Worm (Caenorhabditis elegans) whole organism, L1 larva: ENCODE results near the gene popl-1.

Experiments used
- C34B4.2 ChIP-seq: sonication (generic microtip); optimal IDR thresholded peaks from 2 replicates; lab custom pipeline; 2017; ENCODE audit warnings: mild to moderate bottlenecking, missing genetic modification characterization, missing compliant biosample characterization
- F16B12.6 ChIP-seq: fragments of 150-350 bp; optimal IDR thresholded peaks from 2 replicates; lab custom pipeline; 2014; ENCODE audit warnings: missing biosample characterization, missing genetic modification characterization
- aly-2 ChIP-seq: fragments of 150-350 bp; optimal IDR thresholded peaks from 2 replicates; lab custom pipeline; 2014; ENCODE audit warnings: missing biosample characterization, missing genetic modification characterization
- ama-1 ChIP-seq: fragments of 150-350 bp; optimal IDR thresholded peaks from 2 replicates; lab custom pipeline; 2014
- ceh-82 ChIP-seq, 3 experiments: fragments of 150-350 bp in 1 of 3; sonication (generic microtip) in 2 of 3; optimal IDR thresholded peaks; 2 replicates each; lab custom pipeline; 2014 to 2017; ENCODE audit warnings: missing biosample characterization in 3 of 3, missing genetic modification characterization in 3 of 3
- ceh-88 ChIP-seq: fragments of 200-800 bp; sonication (Bioruptor generic); IDR thresholded peaks from 2 replicates; pipeline ENCODE4 v1.3.6; 2022; ENCODE audit warnings: missing genetic modification characterization, missing compliant biosample characterization
- ces-1 ChIP-seq: fragments of 150-350 bp; optimal IDR thresholded peaks from 2 replicates; lab custom pipeline; 2014; ENCODE audit warnings: missing biosample characterization, missing genetic modification reagents, missing genetic modification characterization
- dpl-1 ChIP-seq, 3 experiments: fragments of 150-350 bp in 2 of 3; sonication (generic microtip) in 1 of 3; optimal IDR thresholded peaks; 2 replicates each; lab custom pipeline; 2014 to 2017; ENCODE audit warnings: missing biosample characterization in 3 of 3, missing genetic modification characterization in 3 of 3, missing genetic modification reagents in 3 of 3
- dsc-1 ChIP-seq: sonication (generic microtip); optimal IDR thresholded peaks from 2 replicates; lab custom pipeline; 2016; ENCODE audit warnings: mild to moderate bottlenecking, missing genetic modification characterization, missing compliant biosample characterization
- efl-1 ChIP-seq, 4 experiments: fragments of 150-350 bp; optimal IDR thresholded peaks in 3 of 4; peaks in 1 of 4; 1 replicate in 1 of 4; 2 replicates in 3 of 4; lab custom pipeline; 2014; ENCODE audit warnings: missing biosample characterization in 2 of 4, missing genetic modification characterization in 2 of 4, missing genetic modification reagents in 2 of 4
- egl-13 ChIP-seq: sonication (generic microtip); optimal IDR thresholded peaks from 2 replicates; lab custom pipeline; 2016; ENCODE audit warnings: missing genotype, missing genetic modification reagents, missing genetic modification characterization, missing compliant biosample characterization
- egl-27 ChIP-seq, 2 experiments: fragments of 150-350 bp in 1 of 2; sonication (generic microtip); optimal IDR thresholded peaks; 3 replicates each; lab custom pipeline; 2017 to 2018; ENCODE audit warnings: missing biosample characterization in 2 of 2, missing genetic modification characterization in 2 of 2, missing genetic modification reagents in 2 of 2
- elt-3 ChIP-seq, 6 experiments: fragments of 150-350 bp in 1 of 6; sonication (generic microtip); optimal IDR thresholded peaks; 2 replicates each; lab custom pipeline; 2017 to 2018; ENCODE audit warnings: missing biosample characterization in 6 of 6, missing genetic modification characterization in 6 of 6, inconsistent platforms in 1 of 6
- fkh-4 ChIP-seq: sonication (generic microtip); optimal IDR thresholded peaks from 2 replicates; lab custom pipeline; 2016; ENCODE audit warnings: missing compliant biosample characterization, missing genetic modification characterization, borderline replicate concordance
- hlh-17 ChIP-seq: fragments of 200-800 bp; sonication (Bioruptor generic); optimal IDR thresholded peaks from 2 replicates; lab custom pipeline; 2018; ENCODE audit warnings: missing genetic modification characterization, mild to moderate bottlenecking, missing compliant biosample characterization, moderate library complexity, borderline replicate concordance
- lin-13 ChIP-seq: fragments of 150-350 bp; optimal IDR thresholded peaks from 2 replicates; lab custom pipeline; 2014; ENCODE audit warnings: missing biosample characterization, missing genetic modification reagents, missing genetic modification characterization
- lin-14 ChIP-seq: fragments of 200-800 bp; sonication (Bioruptor generic); optimal IDR thresholded peaks from 2 replicates; lab custom pipeline; 2018; ENCODE audit warnings: mild to moderate bottlenecking, missing genetic modification characterization, moderate library complexity, missing compliant biosample characterization
- lin-35 ChIP-seq, 2 experiments: fragments of 150-350 bp; optimal IDR thresholded peaks; 2 replicates each; lab custom pipeline; 2014; ENCODE audit warnings: missing biosample characterization in 2 of 2, missing genetic modification characterization in 2 of 2, missing genetic modification reagents in 2 of 2
- lin-39 ChIP-seq: fragments of 150-350 bp; optimal IDR thresholded peaks from 2 replicates; lab custom pipeline; 2014; ENCODE audit warnings: missing biosample characterization, missing genetic modification reagents, missing genetic modification characterization
- lir-3 ChIP-seq: sonication (generic microtip); optimal IDR thresholded peaks from 2 replicates; lab custom pipeline; 2016; ENCODE audit warnings: mild to moderate bottlenecking, missing genetic modification characterization, moderate library complexity, missing compliant biosample characterization; ENCODE audit not compliant: poor library complexity
- lsy-2 ChIP-seq, 2 experiments: fragments of 150-350 bp; optimal IDR thresholded peaks; 2 replicates each; lab custom pipeline; 2014; ENCODE audit warnings: missing biosample characterization in 2 of 2, missing genetic modification characterization in 2 of 2
- mab-9 ChIP-seq: fragments of 200-800 bp; sonication (Bioruptor generic); IDR thresholded peaks from 2 replicates; pipeline ENCODE4 v1.3.6; 2022; ENCODE audit warnings: missing genetic modification reagents, missing genetic modification characterization, missing compliant biosample characterization
- mef-2 ChIP-seq: fragments of 150-350 bp; optimal IDR thresholded peaks from 2 replicates; lab custom pipeline; 2014; ENCODE audit warnings: missing biosample characterization, missing genetic modification characterization
- mep-1 ChIP-seq: fragments of 150-350 bp; optimal IDR thresholded peaks from 2 replicates; lab custom pipeline; 2014; ENCODE audit warnings: missing biosample characterization, missing genetic modification characterization
- nhr-11 ChIP-seq: fragments of 150-350 bp; optimal IDR thresholded peaks from 2 replicates; lab custom pipeline; 2014; ENCODE audit warnings: missing biosample characterization, missing genetic modification characterization
- nhr-19 ChIP-seq: fragments of 200-800 bp; sonication (Bioruptor generic); conservative IDR thresholded peaks from 2 replicates; pipeline ENCODE4 v1.3.6; 2022; ENCODE audit warnings: missing genetic modification characterization, missing compliant biosample characterization
- nhr-20 ChIP-seq: sonication (generic microtip); optimal IDR thresholded peaks from 2 replicates; lab custom pipeline; 2016; ENCODE audit warnings: mild to moderate bottlenecking, missing genetic modification characterization, missing compliant biosample characterization
- nhr-47 ChIP-seq: sonication (generic microtip); optimal IDR thresholded peaks from 2 replicates; lab custom pipeline; 2016; ENCODE audit warnings: mild to moderate bottlenecking, missing genetic modification characterization, moderate library complexity, missing compliant biosample characterization
- nhr-71 ChIP-seq: sonication (generic microtip); optimal IDR thresholded peaks from 2 replicates; lab custom pipeline; 2016; ENCODE audit warnings: mild to moderate bottlenecking, missing genetic modification characterization, moderate library complexity, missing compliant biosample characterization
- nhr-85 ChIP-seq: sonication (generic microtip); peaks from one replicate; lab custom pipeline; 2016; ENCODE audit warnings: missing genetic modification characterization, inconsistent platforms, missing compliant biosample characterization
- snu-23 ChIP-seq: sonication (generic microtip); optimal IDR thresholded peaks from 2 replicates; lab custom pipeline; 2016; ENCODE audit warnings: missing genetic modification characterization, missing compliant biosample characterization
- tbx-2 ChIP-seq: sonication (generic microtip); optimal IDR thresholded peaks from 2 replicates; lab custom pipeline; 2016; ENCODE audit warnings: missing genetic modification characterization, missing compliant biosample characterization
- unc-98 ChIP-seq: fragments of 200-800 bp; sonication (Bioruptor generic); IDR thresholded peaks from 2 replicates; pipeline ENCODE4 v1.3.6; 2022; ENCODE audit warnings: missing genetic modification characterization, missing compliant biosample characterization
- zag-1 ChIP-seq: fragments of 150-350 bp; optimal IDR thresholded peaks from 2 replicates; lab custom pipeline; 2014; ENCODE audit warnings: missing biosample characterization, missing genetic modification characterization
- ztf-4 ChIP-seq: fragments of 150-350 bp; optimal IDR thresholded peaks from 2 replicates; lab custom pipeline; 2014; ENCODE audit warnings: missing biosample characterization, missing genetic modification characterization

popl-1 gene

ce11 chrIII:6380472-6380871 lies 50.3 kb downstream of the popl-1 start, which contains the start of gene C16A3.5:
Gene C16A3.5, plus strand, starts transcription at chrIII:6380772.
- TF ChIP-seq fkh-4 (tag; lab: Kevin White, UChicago): no peak
- TF ChIP-seq ceh-88 (GFP tag; lab: Robert Waterston, UW): no peak
- no peak for TF ChIP-seq lsy-2 (tag; optimal IDR thresholded peaks at IDR 0.05; lab: Kevin White, UChicago)
- no peak for TF ChIP-seq tbx-2 (tag; lab: Kevin White, UChicago)
- TF ChIP-seq dsc-1 (tag; lab: Kevin White, UChicago): no peak
- TF ChIP-seq lin-14: no peak
- no peak for TF ChIP-seq lin-39 (tag; lab: Kevin White, UChicago)
- no peak for TF ChIP-seq nhr-11
- TF ChIP-seq ztf-4 (tag; lab: Kevin White, UChicago): no peak
- TF ChIP-seq lir-3 (tag; lab: Kevin White, UChicago): no peak
- TF ChIP-seq hlh-17: no peak
- no peak for TF ChIP-seq efl-1 (optimal IDR thresholded peaks at IDR 0.05; lab: Kevin White, UChicago)
- no peak for TF ChIP-seq efl-1 (GFP tag; optimal IDR thresholded peaks at IDR 0.05 in 1 of 2; lab: Kevin White, UChicago)
- TF ChIP-seq, all 84 proteins: peak for 0

DNA sequence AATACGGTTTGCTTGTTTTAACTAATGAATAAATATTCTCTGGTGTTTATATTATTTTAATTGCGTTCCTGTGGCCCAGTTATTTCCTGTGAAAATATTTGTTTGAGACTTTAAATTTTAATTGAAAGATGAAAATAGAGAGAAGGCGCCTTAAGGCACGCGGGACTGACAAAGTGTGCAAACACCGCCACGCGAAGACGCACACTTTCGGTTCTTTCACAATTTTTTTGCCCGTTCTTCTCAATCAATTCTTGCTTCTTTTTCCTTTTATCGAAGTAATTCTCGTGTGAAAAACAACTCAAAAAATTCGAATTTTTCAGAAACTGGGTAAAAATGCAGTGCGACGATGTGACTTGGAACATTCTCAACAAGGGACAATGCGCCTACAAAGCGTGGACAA lies 51.6 kb downstream of the popl-1 start, which contains the start of gene C16A3.6:
C16A3.6 (plus strand) TSS at position 84 of the 400 bp plus-strand sequence.
- peak; percentile 37 for TF ChIP-seq nhr-47 (tag; lab: Kevin White, UChicago)
- peak in 1 of 3 experiments; percentile 38 for TF ChIP-seq ceh-82 (tag; optimal IDR thresholded peaks at IDR 0.05; lab: Kevin White, UChicago)
- TF ChIP-seq aly-2 (tag; lab: Kevin White, UChicago): peak; percentile 33
- no peak for TF ChIP-seq ces-1 (GFP tag; lab: Kevin White, UChicago)
- TF ChIP-seq lin-13 (GFP tag; lab: Kevin White, UChicago): no peak
- TF ChIP-seq snu-23 (GFP tag; lab: Kevin White, UChicago): peak; percentile 17
- peak in 1 of 6 experiments; percentile 32 for TF ChIP-seq elt-3 (tag; optimal IDR thresholded peaks at IDR 0.05; lab: Kevin White, UChicago)
- TF ChIP-seq F16B12.6 (tag; lab: Kevin White, UChicago): peak; percentile 86
- TF ChIP-seq zag-1 (tag; lab: Kevin White, UChicago): no peak
- TF ChIP-seq nhr-71 (tag; lab: Kevin White, UChicago): peak; percentile 30
- peak; percentile 51 for TF ChIP-seq mep-1
- TF ChIP-seq egl-13 (tag; lab: Kevin White, UChicago): no peak
- no peak for TF ChIP-seq unc-98 (GFP tag; lab: Robert Waterston, UW)
- TF ChIP-seq nhr-19 (GFP tag; lab: Robert Waterston, UW): no peak
- TF ChIP-seq nhr-20 (tag; lab: Kevin White, UChicago): peak; percentile 24
- no peak for TF ChIP-seq lin-39 (tag; lab: Kevin White, UChicago)
- peak in 1 of 2 experiments; percentile 53 for TF ChIP-seq lin-35 (GFP tag; optimal IDR thresholded peaks at IDR 0.05; lab: Kevin White, UChicago)
- peak in 1 of 2 experiments; percentile 44 for TF ChIP-seq efl-1 (optimal IDR thresholded peaks at IDR 0.05; lab: Kevin White, UChicago)
- peak; percentile 37 to 71 for TF ChIP-seq efl-1 (GFP tag; optimal IDR thresholded peaks at IDR 0.05 in 1 of 2; lab: Kevin White, UChicago)
- TF ChIP-seq dpl-1 (GFP tag; optimal IDR thresholded peaks at IDR 0.05; lab: Kevin White, UChicago): peak in 2 of 3 experiments; percentile 24 to 47
- TF ChIP-seq egl-27 (tag; optimal IDR thresholded peaks at IDR 0.05; lab: Kevin White, UChicago): no peak
- no peak for TF ChIP-seq nhr-85
- peak; percentile 49 to 73 for TF ChIP-seq lsy-2 (tag; optimal IDR thresholded peaks at IDR 0.05; lab: Kevin White, UChicago)
- TF ChIP-seq mef-2 (tag; lab: Kevin White, UChicago): no peak
- no peak for TF ChIP-seq C34B4.2 (tag; lab: Kevin White, UChicago)
- peak; percentile 43; the same call in 1 of the 2 replicates for TF ChIP-seq mab-9 (GFP tag; lab: Robert Waterston, UW)
- TF ChIP-seq ama-1 (lab: Kevin White, UChicago): no peak
